Fruit fly (Drosophila melanogaster): Measurements from ENCODE around the gene tos.

Gene tos

dm6 chr2L:18695404-18695804 is 13.5 kb upstream of the tos start, which contains the start of the genes CG10383 and CG10338:
Gene CG10383 (minus strand): TSS chr2L:18695602.
Gene CG10338 (plus strand): TSS chr2L:18695664.
- no peak for TF ChIP-seq bigmax (GFP tag; optimal IDR thresholded peaks at IDR 0.05)
- TF ChIP-seq gcm (GFP tag; optimal IDR thresholded peaks at IDR 0.05) = peak; percentile 70
- TF ChIP-seq sna (GFP tag; IDR thresholded peaks at IDR 0.05; ENCODE audit: partially characterized antibody) = no peak
- no peak for TF ChIP-seq Dip2 (GFP tag; IDR thresholded peaks at IDR 0.05)
- TF ChIP-seq pum (GFP tag; optimal IDR thresholded peaks at IDR 0.05) = peak; percentile 91
- peak; percentile 94 for TF ChIP-seq CG32532 (GFP tag; IDR thresholded peaks at IDR 0.05)
- TF ChIP-seq luna (GFP tag; optimal IDR thresholded peaks at IDR 0.05) = peak; percentile 49
- TF ChIP-seq Xbp1 (GFP tag; optimal IDR thresholded peaks at IDR 0.05) = peak; percentile 93
- TF ChIP-seq Ssrp (tag; optimal IDR thresholded peaks at IDR 0.05) = peak; percentile 72
- TF ChIP-seq CG14441 (GFP tag; IDR thresholded peaks at IDR 0.05) = peak; percentile 95
- TF ChIP-seq CG9797 (GFP tag; optimal IDR thresholded peaks at IDR 0.05) = peak; percentile 93
- peak; percentile 78 to 88 for TF ChIP-seq chif (GFP tag; optimal IDR thresholded peaks at IDR 0.05)
- TF ChIP-seq CG14050 (GFP tag; IDR thresholded peaks at IDR 0.05) = peak; percentile 87
- TF ChIP-seq en (GFP tag; optimal IDR thresholded peaks at IDR 0.05) = peak; percentile 24
- TF ChIP-seq CTCF (GFP tag; optimal IDR thresholded peaks at IDR 0.05) = peak; percentile 8
- peak in 1 of 2 experiments; percentile 63 for TF ChIP-seq Eip74EF (GFP tag; optimal IDR thresholded peaks at IDR 0.05)
- peak; percentile 90 for TF ChIP-seq HmgZ (tag; optimal IDR thresholded peaks at IDR 0.05)
- TF ChIP-seq CG7271 (tag; optimal IDR thresholded peaks at IDR 0.05) = peak; percentile 53
- TF ChIP-seq lab (GFP tag; optimal IDR thresholded peaks at IDR 0.05) = peak; percentile 94
- peak; percentile 72 for TF ChIP-seq dmrt99B (tag; optimal IDR thresholded peaks at IDR 0.05)
- peak; percentile 70 for TF ChIP-seq CG11504 (tag; optimal IDR thresholded peaks at IDR 0.05)
- TF ChIP-seq HLH4C (GFP tag; IDR thresholded peaks at IDR 0.05; ENCODE audit: partially characterized antibody) = peak; percentile 44; the same call in 2 of the 3 replicates
- TF ChIP-seq Doc2 (GFP tag; IDR thresholded peaks at IDR 0.05) = peak; percentile 37; the same call in 1 of the 2 replicates
- peak; percentile 64 for TF ChIP-seq CG17568 (GFP tag; optimal IDR thresholded peaks at IDR 0.05)
- no peak for TF ChIP-seq Hr78 (GFP tag; optimal IDR thresholded peaks at IDR 0.05)
- TF ChIP-seq prd (optimal IDR thresholded peaks at IDR 0.05) = no peak
- peak; percentile 94 for TF ChIP-seq prd (GFP tag; IDR thresholded peaks at IDR 0.05)
- no peak for TF ChIP-seq dan (GFP tag; IDR thresholded peaks at IDR 0.05)
- peak; percentile 41 for TF ChIP-seq D19B (GFP tag; optimal IDR thresholded peaks at IDR 0.05)
- TF ChIP-seq Dll (GFP tag; IDR thresholded peaks at IDR 0.05; ENCODE audit: partially characterized antibody) = no peak
- no peak for TF ChIP-seq CG2129 (GFP tag; IDR thresholded peaks at IDR 0.05; ENCODE audit: partially characterized antibody)
- peak; percentile 70 for TF ChIP-seq CG3065 (GFP tag; optimal IDR thresholded peaks at IDR 0.05)
- TF ChIP-seq Mad (GFP tag; optimal IDR thresholded peaks at IDR 0.05) = peak; percentile 79
- peak; percentile 87 for TF ChIP-seq tgo (GFP tag; IDR thresholded peaks at IDR 0.05)
- TF ChIP-seq CG6254 (GFP tag; optimal IDR thresholded peaks at IDR 0.05) = peak; percentile 68
- peak; percentile 13 for TF ChIP-seq wek (GFP tag; optimal IDR thresholded peaks at IDR 0.05)
- peak; percentile 61 for TF ChIP-seq CG4328 (GFP tag; optimal IDR thresholded peaks at IDR 0.05)
- peak; percentile 75 for TF ChIP-seq CG17612 (GFP tag; IDR thresholded peaks at IDR 0.05)
- no peak for TF ChIP-seq Tbp (GFP tag; optimal IDR thresholded peaks at IDR 0.05)
- TF ChIP-seq CG6689 (GFP tag; IDR thresholded peaks at IDR 0.05) = peak; percentile 84
- TF ChIP-seq Vsx1 (GFP tag; optimal IDR thresholded peaks at IDR 0.05) = peak; percentile 60
- TF ChIP-seq CG10321 (GFP tag; IDR thresholded peaks at IDR 0.05) = peak; percentile 75
- TF ChIP-seq CG10979 (tag; optimal IDR thresholded peaks at IDR 0.05) = peak; percentile 64
- TF ChIP-seq maf-S (GFP tag; optimal IDR thresholded peaks at IDR 0.05) = peak; percentile 88
- no peak for TF ChIP-seq run (tag; optimal IDR thresholded peaks at IDR 0.05)
- TF ChIP-seq Sin3A (optimal IDR thresholded peaks at IDR 0.05) = peak; percentile 97
- TF ChIP-seq zfh1 (GFP tag; IDR thresholded peaks at IDR 0.05) = peak; percentile 93
- TF ChIP-seq Asciz (GFP tag; optimal IDR thresholded peaks at IDR 0.05) = peak; percentile 58
- peak; percentile 57 for TF ChIP-seq Dp (GFP tag; optimal IDR thresholded peaks at IDR 0.05)
- TF ChIP-seq vfl (GFP tag; optimal IDR thresholded peaks at IDR 0.05) = peak; percentile 80
- TF ChIP-seq fd102C (GFP tag; optimal IDR thresholded peaks at IDR 0.05) = no peak

Data from whole organism, embryonic.